Worm (Caenorhabditis elegans) whole organism, L2 larva: ENCODE results near the gene H41C03.3.

Experiments used
- C34F6.9 ChIP-seq: fragments of 150-350 bp; optimal IDR thresholded peaks from 2 replicates; lab custom pipeline; 2014; ENCODE audit warnings: missing biosample characterization, missing genetic modification characterization
- F13H6.1 ChIP-seq: sonication (generic microtip); optimal IDR thresholded peaks from 2 replicates; lab custom pipeline; 2016; ENCODE audit warnings: missing genetic modification characterization, missing compliant biosample characterization
- R02D3.7 ChIP-seq: fragments of 150-350 bp; optimal IDR thresholded peaks from 2 replicates; lab custom pipeline; 2014; ENCODE audit warnings: missing biosample characterization, missing genetic modification characterization
- Y55F3AM.14 ChIP-seq: fragments of 200-800 bp; sonication (Bioruptor generic); optimal IDR thresholded peaks from 2 replicates; lab custom pipeline; 2018; ENCODE audit warnings: mild to moderate bottlenecking, missing genetic modification characterization, missing compliant biosample characterization
- ZK546.5 ChIP-seq: sonication (generic microtip); optimal IDR thresholded peaks from 2 replicates; lab custom pipeline; 2017; ENCODE audit warnings: missing biosample characterization, missing genetic modification characterization
- alr-1 ChIP-seq: fragments of 150-350 bp; optimal IDR thresholded peaks from 2 replicates; lab custom pipeline; 2014; ENCODE audit warnings: missing biosample characterization, missing genetic modification characterization
- aly-2 ChIP-seq: fragments of 150-350 bp; optimal IDR thresholded peaks from 2 replicates; lab custom pipeline; 2014; ENCODE audit warnings: missing biosample characterization, missing genetic modification characterization
- ama-1 ChIP-seq: fragments of 150-350 bp; optimal IDR thresholded peaks from 2 replicates; lab custom pipeline; 2018; ENCODE audit warnings: inconsistent platforms
- blmp-1 ChIP-seq: sonication (generic microtip); optimal IDR thresholded peaks from 2 replicates; lab custom pipeline; 2017; ENCODE audit warnings: missing genetic modification characterization, mild to moderate bottlenecking, missing compliant biosample characterization, antibody characterized with exemption, moderate library complexity; ENCODE audit not compliant: insufficient read depth
- ceh-16 ChIP-seq: fragments of 150-350 bp; optimal IDR thresholded peaks from 2 replicates; lab custom pipeline; 2014; ENCODE audit warnings: missing biosample characterization, missing genetic modification characterization
- ceh-82 ChIP-seq: fragments of 150-350 bp; optimal IDR thresholded peaks from 2 replicates; lab custom pipeline; 2014; ENCODE audit warnings: missing biosample characterization, missing genetic modification characterization
- crh-2 ChIP-seq: sonication (generic microtip); optimal IDR thresholded peaks from 2 replicates; lab custom pipeline; 2017; ENCODE audit warnings: missing biosample characterization, missing genetic modification characterization
- dmd-4 ChIP-seq: sonication (generic microtip); optimal IDR thresholded peaks from 2 replicates; lab custom pipeline; 2017; ENCODE audit warnings: missing biosample characterization, missing genetic modification characterization
- egl-27 ChIP-seq: sonication (generic microtip); optimal IDR thresholded peaks from 3 replicates; lab custom pipeline; 2017; ENCODE audit warnings: missing biosample characterization, missing genetic modification reagents, missing genetic modification characterization
- elt-1 ChIP-seq: fragments of 150-350 bp; optimal IDR thresholded peaks from 2 replicates; lab custom pipeline; 2014; ENCODE audit warnings: missing biosample characterization, missing genetic modification characterization
- elt-3 ChIP-seq: sonication (generic microtip); optimal IDR thresholded peaks from 2 replicates; lab custom pipeline; 2017; ENCODE audit warnings: missing biosample characterization, missing genetic modification characterization
- fos-1 ChIP-seq: fragments of 150-350 bp; optimal IDR thresholded peaks from 2 replicates; lab custom pipeline; 2014; ENCODE audit warnings: missing biosample characterization, missing genetic modification characterization
- gmeb-1 ChIP-seq: fragments of 150-350 bp; optimal IDR thresholded peaks from 2 replicates; lab custom pipeline; 2014; ENCODE audit warnings: missing biosample characterization, missing genetic modification characterization
- lin-13 ChIP-seq: fragments of 150-350 bp; optimal IDR thresholded peaks from 2 replicates; lab custom pipeline; 2014; ENCODE audit warnings: missing biosample characterization, missing genetic modification reagents, missing genetic modification characterization
- lsy-2 ChIP-seq, 2 experiments: fragments of 150-350 bp in 1 of 2; sonication (generic microtip) in 1 of 2; optimal IDR thresholded peaks; 2 replicates each; lab custom pipeline; 2014 to 2017; ENCODE audit warnings: missing biosample characterization in 2 of 2, missing genetic modification characterization in 2 of 2
- mab-5 ChIP-seq: fragments of 150-350 bp; optimal IDR thresholded peaks from 2 replicates; lab custom pipeline; 2014; ENCODE audit warnings: missing biosample characterization, missing genetic modification characterization
- mbf-1 ChIP-seq: sonication (generic microtip); optimal IDR thresholded peaks from 2 replicates; lab custom pipeline; 2017; ENCODE audit warnings: missing biosample characterization, missing genetic modification characterization
- mdl-1 ChIP-seq, 2 experiments: fragments of 150-350 bp in 1 of 2; sonication (generic microtip) in 1 of 2; optimal IDR thresholded peaks; 2 replicates each; lab custom pipeline; 2017; ENCODE audit warnings: missing biosample characterization in 2 of 2, missing genetic modification characterization in 2 of 2
- nhr-10 ChIP-seq: sonication (generic microtip); optimal IDR thresholded peaks from 2 replicates; lab custom pipeline; 2017; ENCODE audit warnings: missing biosample characterization, missing genetic modification characterization
- nhr-11 ChIP-seq: fragments of 150-350 bp; optimal IDR thresholded peaks from 2 replicates; lab custom pipeline; 2014; ENCODE audit warnings: missing biosample characterization, missing genetic modification characterization
- nhr-12 ChIP-seq: fragments of 150-350 bp; optimal IDR thresholded peaks from 2 replicates; lab custom pipeline; 2014; ENCODE audit warnings: missing biosample characterization, missing genetic modification characterization
- nhr-129 ChIP-seq: fragments of 150-350 bp; optimal IDR thresholded peaks from 2 replicates; lab custom pipeline; 2014; ENCODE audit warnings: missing biosample characterization, missing genetic modification characterization
- nhr-21 ChIP-seq: fragments of 150-350 bp; optimal IDR thresholded peaks from 2 replicates; lab custom pipeline; 2014; ENCODE audit warnings: missing biosample characterization, missing genetic modification characterization
- nhr-23 ChIP-seq: fragments of 150-350 bp; optimal IDR thresholded peaks from 2 replicates; lab custom pipeline; 2014; ENCODE audit warnings: missing biosample characterization, missing genetic modification reagents, missing genetic modification characterization
- nhr-237 ChIP-seq: fragments of 150-350 bp; optimal IDR thresholded peaks from 2 replicates; lab custom pipeline; 2014; ENCODE audit warnings: missing biosample characterization, missing genetic modification characterization
- nhr-25 ChIP-seq: fragments of 150-350 bp; sonication (generic microtip); optimal IDR thresholded peaks from 3 replicates; lab custom pipeline; 2014; ENCODE audit warnings: missing biosample characterization, missing genetic modification characterization
- nhr-6 ChIP-seq: fragments of 150-350 bp; optimal IDR thresholded peaks from 2 replicates; lab custom pipeline; 2014; ENCODE audit warnings: missing biosample characterization, missing genetic modification characterization
- nhr-77 ChIP-seq: fragments of 150-350 bp; optimal IDR thresholded peaks from 2 replicates; lab custom pipeline; 2014; ENCODE audit warnings: missing biosample characterization, missing genetic modification characterization
- peb-1 ChIP-seq: fragments of 150-350 bp; optimal IDR thresholded peaks from 2 replicates; lab custom pipeline; 2014; ENCODE audit warnings: missing biosample characterization, missing genetic modification characterization
- sem-4 ChIP-seq: fragments of 150-350 bp; optimal IDR thresholded peaks from 2 replicates; lab custom pipeline; 2014; ENCODE audit warnings: missing biosample characterization, missing genetic modification reagents, missing genetic modification characterization
- skn-1 ChIP-seq: sonication (generic microtip); optimal IDR thresholded peaks from 2 replicates; lab custom pipeline; 2017; ENCODE audit warnings: missing biosample characterization, missing genetic modification characterization
- sma-3 ChIP-seq: sonication (generic microtip); optimal IDR thresholded peaks from 2 replicates; lab custom pipeline; 2016; ENCODE audit warnings: missing genetic modification reagents, missing genetic modification characterization, missing compliant biosample characterization
- sma-9 ChIP-seq, 2 experiments: fragments of 150-350 bp in 1 of 2; sonication (generic microtip) in 1 of 2; optimal IDR thresholded peaks; 2 replicates each; lab custom pipeline; 2014 to 2016; ENCODE audit warnings: missing genetic modification characterization in 2 of 2, mild to moderate bottlenecking in 1 of 2, missing biosample characterization in 1 of 2, missing compliant biosample characterization in 1 of 2, missing genetic modification reagents in 1 of 2, moderate library complexity in 1 of 2
- snpc-4 ChIP-seq: fragments of 150-350 bp; optimal IDR thresholded peaks from 2 replicates; lab custom pipeline; 2014; ENCODE audit warnings: missing biosample characterization, missing genetic modification characterization
- unc-39 ChIP-seq: fragments of 150-350 bp; optimal IDR thresholded peaks from 2 replicates; lab custom pipeline; 2014; ENCODE audit warnings: missing biosample characterization, missing genetic modification characterization
- unc-55 ChIP-seq: fragments of 150-350 bp; sonication (generic microtip); optimal IDR thresholded peaks from 3 replicates; lab custom pipeline; 2014; ENCODE audit warnings: missing biosample characterization, missing genetic modification reagents, missing genetic modification characterization
- zag-1 ChIP-seq: fragments of 150-350 bp; optimal IDR thresholded peaks from 2 replicates; lab custom pipeline; 2014; ENCODE audit warnings: missing biosample characterization, missing genetic modification characterization
- ztf-1 ChIP-seq: fragments of 200-800 bp; sonication (Bioruptor generic); conservative IDR thresholded peaks from 2 replicates; pipeline ENCODE4 v1.3.6; 2022; ENCODE audit warnings: missing genetic modification characterization, missing compliant biosample characterization
- ztf-11 ChIP-seq: sonication (generic microtip); optimal IDR thresholded peaks from 2 replicates; lab custom pipeline; 2017; ENCODE audit warnings: missing biosample characterization, missing genetic modification characterization

Gene H41C03.3

ce11 chrII:5838453-5838852 lies 7.1 kb upstream of the H41C03.3 start, which contains the start of gene ZK1248.15:
Gene ZK1248.15 (minus strand): TSS chrII:5838553.
- TF ChIP-seq nhr-77 (tag; lab: Kevin White, UChicago), result no peak

- TF ChIP-seq mbf-1 (no peak), mab-5 (tag; lab: Kevin White, UChicago) (no peak), ceh-16 (tag; lab: Kevin White, UChicago) (no peak), nhr-237 (no peak), zag-1 (tag; lab: Kevin White, UChicago) (no peak), nhr-21 (tag; lab: Kevin White, UChicago) (no peak), sma-9 (GFP tag; optimal IDR thresholded peaks at IDR 0.05; lab: Kevin White, UChicago) (peak; percentile 13), sma-9 (tag; optimal IDR thresholded peaks at IDR 0.05; lab: Kevin White, UChicago) (no peak), elt-3 (tag; lab: Kevin White, UChicago) (no peak), aly-2 (tag; lab: Kevin White, UChicago) (no peak), nhr-10 (no peak), ztf-11 (tag; lab: Kevin White, UChicago) (no peak), egl-27 (no peak), ztf-1 (GFP tag; lab: Robert Waterston, UW) (no peak), alr-1 (tag; lab: Kevin White, UChicago) (no peak), snpc-4 (tag; lab: Kevin White, UChicago) (no peak), ama-1 (lab: Kevin White, UChicago) (no peak), nhr-25 (tag; lab: Kevin White, UChicago) (no peak), unc-55 (GFP tag; lab: Kevin White, UChicago) (peak; percentile 57), R02D3.7 (tag; lab: Kevin White, UChicago) (peak; percentile 67), ZK546.5 (tag; lab: Kevin White, UChicago) (no peak), sem-4 (tag; lab: Kevin White, UChicago) (no peak), skn-1 (tag; lab: Kevin White, UChicago) (no peak), C34F6.9 (tag; lab: Kevin White, UChicago) (peak; percentile 36), lin-13 (no peak), fos-1 (tag; lab: Kevin White, UChicago) (no peak), nhr-12 (tag; lab: Kevin White, UChicago) (no peak), lsy-2 (tag; optimal IDR thresholded peaks at IDR 0.05; lab: Kevin White, UChicago) (peak; percentile 4 to 63), nhr-77 (tag; lab: Kevin White, UChicago) (no peak), crh-2 (no peak), nhr-11 (tag; lab: Kevin White, UChicago) (no peak), blmp-1 (tag; lab: Kevin White, UChicago) (no peak), mdl-1 (tag; optimal IDR thresholded peaks at IDR 0.05; lab: Kevin White, UChicago) (no peak), dmd-4 (tag; lab: Kevin White, UChicago) (no peak), F13H6.1 (tag; lab: Kevin White, UChicago) (no peak), ceh-82 (tag; lab: Kevin White, UChicago) (no peak), sma-3 (GFP tag; lab: Kevin White, UChicago) (no peak), nhr-129 (tag; lab: Kevin White, UChicago) (peak; percentile 44), Y55F3AM.14 (no peak), elt-1 (tag; lab: Kevin White, UChicago) (no peak), nhr-23 (no peak), nhr-6 (tag; lab: Kevin White, UChicago) (no peak), peb-1 (tag; lab: Kevin White, UChicago) (no peak), gmeb-1 (peak; percentile 34), unc-39 (tag; lab: Kevin White, UChicago) (no peak)
Measured at ce11 chrII:5839227-5839626, 6.3 kb upstream of the H41C03.3 start, which contains the start of gene ZK1248.19. Gene ZK1248.19 (minus strand): TSS chrII:5839414.
